Fruit fly (Drosophila melanogaster) whole organism, embryonic: Measurements from ENCODE around the gene CG31075.

ENCODE experiments used
- BtbVII ChIP-seq: fragments of 200-800 bp; sonication (Bioruptor generic); optimal IDR thresholded peaks from 3 replicates; lab custom pipeline; 2017; ENCODE audit warnings: missing biosample characterization, mild to moderate bottlenecking, missing genetic modification characterization
- CG10462 ChIP-seq: fragments of 200-800 bp; sonication (Bioruptor generic); optimal IDR thresholded peaks from 2 replicates; lab custom pipeline; 2016; ENCODE audit warnings: missing biosample characterization, missing genetic modification characterization
- CG12104 ChIP-seq: fragments of 200-800 bp; sonication (Bioruptor generic); optimal IDR thresholded peaks from 3 replicates; lab custom pipeline; 2016; ENCODE audit warnings: missing biosample characterization, missing genetic modification characterization
- CG12236 ChIP-seq: fragments of 200-800 bp; sonication (Bioruptor generic); optimal IDR thresholded peaks from 2 replicates; lab custom pipeline; 2016; ENCODE audit warnings: missing biosample characterization, missing genetic modification characterization
- CG12659 ChIP-seq: fragments of 200-800 bp; sonication (Bioruptor generic); optimal IDR thresholded peaks from 3 replicates; lab custom pipeline; 2017; ENCODE audit warnings: mild to moderate bottlenecking, missing biosample characterization, missing genetic modification reagents, missing genetic modification characterization
- CG12942 ChIP-seq: fragments of 200-800 bp; sonication (Bioruptor generic); optimal IDR thresholded peaks from 3 replicates; lab custom pipeline; 2016; ENCODE audit warnings: missing biosample characterization, missing genetic modification characterization
- CG13123 ChIP-seq: fragments of 200-800 bp; sonication (Bioruptor generic); optimal IDR thresholded peaks from 2 replicates; lab custom pipeline; 2016; ENCODE audit warnings: missing biosample characterization, missing genetic modification characterization
- CG13424 ChIP-seq: fragments of 200-800 bp; sonication (Bioruptor generic); optimal IDR thresholded peaks from 2 replicates; lab custom pipeline; 2019; ENCODE audit warnings: missing biosample characterization, mild to moderate bottlenecking, missing genetic modification characterization, moderate library complexity
- CG14710 ChIP-seq: fragments of 200-800 bp; sonication (Bioruptor generic); optimal IDR thresholded peaks from 3 replicates; lab custom pipeline; 2019; ENCODE audit warnings: missing biosample characterization, mild to moderate bottlenecking, missing genetic modification characterization, moderate library complexity
- CG1529 ChIP-seq: fragments of 200-800 bp; sonication (Bioruptor generic); optimal IDR thresholded peaks from 3 replicates; lab custom pipeline; 2018; ENCODE audit warnings: missing biosample characterization, missing genetic modification characterization
- CG2116 ChIP-seq: fragments of 200-800 bp; sonication (Bioruptor generic); optimal IDR thresholded peaks from 3 replicates; lab custom pipeline; 2018; ENCODE audit warnings: missing biosample characterization, mild to moderate bottlenecking, missing genetic modification characterization
- CG3163 ChIP-seq: fragments of 200-800 bp; sonication (Bioruptor generic); optimal IDR thresholded peaks from 3 replicates; lab custom pipeline; 2016; ENCODE audit warnings: missing biosample characterization, missing genetic modification characterization
- CG33557 ChIP-seq: fragments of 200-800 bp; sonication (Bioruptor generic); optimal IDR thresholded peaks from 2 replicates; lab custom pipeline; 2019; ENCODE audit warnings: missing biosample characterization, mild to moderate bottlenecking, missing genetic modification characterization, moderate library complexity
- CG34376 ChIP-seq: fragments of 200-800 bp; sonication (Bioruptor generic); optimal IDR thresholded peaks from 2 replicates; lab custom pipeline; 2018; ENCODE audit warnings: missing biosample characterization, mild to moderate bottlenecking, missing genetic modification characterization
- CG3995 ChIP-seq: fragments of 200-800 bp; sonication (Bioruptor generic); optimal IDR thresholded peaks from 3 replicates; lab custom pipeline; 2016; ENCODE audit warnings: missing biosample characterization, missing genetic modification characterization
- CG4820 ChIP-seq: fragments of 200-800 bp; sonication (Bioruptor generic); optimal IDR thresholded peaks from 3 replicates; lab custom pipeline; 2016; ENCODE audit warnings: missing biosample characterization, missing genetic modification characterization
- CG6854 ChIP-seq: fragments of 200-800 bp; sonication (Bioruptor generic); optimal IDR thresholded peaks from 3 replicates; lab custom pipeline; 2017; ENCODE audit warnings: missing biosample characterization, mild to moderate bottlenecking, missing genetic modification characterization
- CG7271 ChIP-seq: fragments of 200-800 bp; sonication (Bioruptor generic); optimal IDR thresholded peaks from 2 replicates; lab custom pipeline; 2018; ENCODE audit warnings: missing biosample characterization, mild to moderate bottlenecking, missing genetic modification characterization, moderate library complexity
- CG7357 ChIP-seq: fragments of 200-800 bp; sonication (Bioruptor generic); IDR thresholded peaks from 3 replicates; pipeline ENCODE4 v1.3.6; 2022; ENCODE audit warnings: missing biosample characterization, missing genetic modification characterization
- E2f2 ChIP-seq: fragments of 200-800 bp; sonication (Bioruptor generic); IDR thresholded peaks from 2 replicates; pipeline ENCODE4 v1.3.6; 2022; ENCODE audit warnings: missing biosample characterization, missing genetic modification characterization
- Jarid2 ChIP-seq: fragments of 200-800 bp; sonication (Bioruptor generic); optimal IDR thresholded peaks from 3 replicates; lab custom pipeline; 2017; ENCODE audit warnings: mild to moderate bottlenecking, missing biosample characterization, missing genetic modification reagents, missing genetic modification characterization
- Lim3 ChIP-seq: fragments of 200-800 bp; sonication (Bioruptor generic); IDR thresholded peaks from 2 replicates; pipeline ENCODE4 v1.3.6; 2022; ENCODE audit warnings: missing biosample characterization, missing genetic modification characterization
- MTF-1 ChIP-seq: fragments of 200-800 bp; sonication (Bioruptor generic); optimal IDR thresholded peaks from 2 replicates; lab custom pipeline; 2018; ENCODE audit warnings: missing biosample characterization, mild to moderate bottlenecking, missing genetic modification characterization, borderline replicate concordance
- Mad ChIP-seq: fragments of 200-800 bp; sonication (Bioruptor generic); optimal IDR thresholded peaks from 2 replicates; lab custom pipeline; 2016; ENCODE audit warnings: missing biosample characterization, missing genetic modification characterization
- Max ChIP-seq: fragments of 200-800 bp; sonication (Bioruptor generic); optimal IDR thresholded peaks from 2 replicates; lab custom pipeline; 2016; ENCODE audit warnings: missing biosample characterization, mild to moderate bottlenecking, missing genetic modification characterization
- NK7.1 ChIP-seq: fragments of 200-800 bp; sonication (Bioruptor generic); optimal IDR thresholded peaks from 3 replicates; lab custom pipeline; 2016; ENCODE audit warnings: missing biosample characterization, missing genetic modification characterization
- Sox102F ChIP-seq: fragments of 200-800 bp; sonication (Bioruptor generic); optimal IDR thresholded peaks from 2 replicates; lab custom pipeline; 2018; ENCODE audit warnings: missing biosample characterization, mild to moderate bottlenecking, missing genetic modification characterization, moderate library complexity
- TFAM ChIP-seq: fragments of 200-800 bp; sonication (Bioruptor generic); optimal IDR thresholded peaks from 2 replicates; lab custom pipeline; 2017; ENCODE audit warnings: missing biosample characterization, missing genetic modification characterization, inconsistent platforms
- ab ChIP-seq: fragments of 200-800 bp; sonication (Bioruptor generic); optimal IDR thresholded peaks from 2 replicates; lab custom pipeline; 2016; ENCODE audit warnings: missing biosample characterization, missing genetic modification characterization
- al ChIP-seq: fragments of 200-800 bp; sonication (Bioruptor generic); IDR thresholded peaks from 2 replicates; pipeline ENCODE4 v1.3.6; 2022; ENCODE audit warnings: missing biosample characterization, missing genetic modification characterization
- bbx ChIP-seq: fragments of 200-800 bp; sonication (Bioruptor generic); IDR thresholded peaks from 2 replicates; pipeline ENCODE4 v1.3.6; 2022; ENCODE audit warnings: missing biosample characterization, missing genetic modification characterization; ENCODE audit not compliant: partially characterized antibody
- dan ChIP-seq: fragments of 200-800 bp; sonication (Bioruptor generic); IDR thresholded peaks from 2 replicates; pipeline ENCODE4 v1.3.6; 2022; ENCODE audit warnings: missing biosample characterization, missing genetic modification characterization
- dmrt11E ChIP-seq: fragments of 200-800 bp; sonication (Bioruptor generic); optimal IDR thresholded peaks from 3 replicates; lab custom pipeline; 2018; ENCODE audit warnings: missing biosample characterization, mild to moderate bottlenecking, missing genetic modification characterization, moderate library complexity
- grn ChIP-seq: fragments of 200-800 bp; sonication (Bioruptor generic); optimal IDR thresholded peaks from 3 replicates; lab custom pipeline; 2017; ENCODE audit warnings: missing biosample characterization, missing genetic modification characterization
- hkb ChIP-seq, 2 experiments: fragments of 200-800 bp in 1 of 2; fragments of >200 bp in 1 of 2; sonication (Bioruptor generic) in 1 of 2; IDR thresholded peaks in 1 of 2; optimal IDR thresholded peaks in 1 of 2; 2 replicates each; pipeline versions ENCODE4 v1.3.6 to Lab custom; 2017 to 2022; ENCODE audit warnings: missing biosample characterization in 1 of 2, missing genetic modification characterization in 1 of 2
- maf-S ChIP-seq: fragments of 200-800 bp; sonication (Bioruptor generic); optimal IDR thresholded peaks from 2 replicates; lab custom pipeline; 2016; ENCODE audit warnings: missing biosample characterization, missing genetic modification characterization
- mam ChIP-seq: fragments of 200-800 bp; sonication (Bioruptor generic); optimal IDR thresholded peaks from 3 replicates; lab custom pipeline; 2016; ENCODE audit warnings: missing biosample characterization, missing genetic modification characterization
- nerfin-2 ChIP-seq: fragments of 200-800 bp; sonication (Bioruptor generic); IDR thresholded peaks from 2 replicates; pipeline ENCODE4 v1.3.6; 2022; ENCODE audit warnings: missing biosample characterization, missing genetic modification characterization; ENCODE audit not compliant: partially characterized antibody
- oc ChIP-seq: fragments of 200-800 bp; sonication (Bioruptor generic); optimal IDR thresholded peaks from 2 replicates; lab custom pipeline; 2018; ENCODE audit warnings: missing biosample characterization, mild to moderate bottlenecking, missing genetic modification characterization, moderate library complexity
- pho ChIP-seq: fragments of 200-800 bp; sonication (Bioruptor generic); optimal IDR thresholded peaks from 2 replicates; lab custom pipeline; 2016; ENCODE audit warnings: missing biosample characterization, missing genetic modification characterization
- phol ChIP-seq: fragments of 200-800 bp; sonication (Bioruptor generic); optimal IDR thresholded peaks from 3 replicates; lab custom pipeline; 2018; ENCODE audit warnings: missing biosample characterization, mild to moderate bottlenecking, missing genetic modification characterization, moderate library complexity
- pita ChIP-seq: fragments of 200-800 bp; sonication (Bioruptor generic); optimal IDR thresholded peaks from 2 replicates; lab custom pipeline; 2017; ENCODE audit warnings: missing biosample characterization, mild to moderate bottlenecking, missing genetic modification characterization
- run ChIP-seq: fragments of 200-800 bp; sonication (Bioruptor generic); optimal IDR thresholded peaks from 3 replicates; lab custom pipeline; 2018; ENCODE audit warnings: missing biosample characterization, mild to moderate bottlenecking, missing genetic modification characterization
- sens ChIP-seq: fragments of 200-800 bp; sonication (Bioruptor generic); peaks from one replicate; lab custom pipeline; 2016; ENCODE audit warnings: missing biosample characterization, missing genetic modification characterization
- sens-2 ChIP-seq: fragments of 200-800 bp; sonication (Bioruptor generic); IDR thresholded peaks from 2 replicates; pipeline ENCODE4 v1.3.6; 2022; ENCODE audit warnings: missing biosample characterization, missing genetic modification characterization
- shn ChIP-seq: fragments of 200-800 bp; sonication (Bioruptor generic); optimal IDR thresholded peaks from 3 replicates; lab custom pipeline; 2016; ENCODE audit warnings: missing biosample characterization, missing genetic modification characterization
- sug ChIP-seq: fragments of 200-800 bp; optimal IDR thresholded peaks from 2 replicates; lab custom pipeline; 2019; ENCODE audit warnings: missing biosample characterization, mild to moderate bottlenecking, missing genetic modification characterization, moderate library complexity
- tgo ChIP-seq: fragments of 200-800 bp; sonication (Bioruptor generic); IDR thresholded peaks from 3 replicates; pipeline ENCODE4 v1.3.6; 2022; ENCODE audit warnings: missing biosample characterization, missing genetic modification characterization
- toy ChIP-seq: fragments of 200-800 bp; sonication (Bioruptor generic); IDR thresholded peaks from 2 replicates; pipeline ENCODE4 v1.3.6; 2022; ENCODE audit warnings: missing biosample characterization, missing genetic modification characterization
- zen2 ChIP-seq: fragments of 200-800 bp; sonication (Bioruptor generic); IDR thresholded peaks from 3 replicates; pipeline ENCODE4 v1.3.6; 2022; ENCODE audit warnings: missing biosample characterization, missing genetic modification characterization; ENCODE audit not compliant: partially characterized antibody
- zfh2 ChIP-seq: fragments of 200-800 bp; sonication (Bioruptor generic); optimal IDR thresholded peaks from 2 replicates; lab custom pipeline; 2016; ENCODE audit warnings: missing biosample characterization, missing genetic modification characterization

The CG31075 gene

dm6 chr3R:26963747-26964174, 24.6 kb downstream of the CG31075 start (continued):
- TF ChIP-seq CG12236 (GFP tag; lab: Kevin White, UChicago) (no peak), CG34376 (no peak), pho (GFP tag; lab: Kevin White, UChicago) (peak; percentile 18), sens (GFP tag; lab: Kevin White, UChicago) (peak; percentile 78), zfh2 (GFP tag; lab: Kevin White, UChicago) (no peak), dmrt11E (peak; percentile 35), maf-S (GFP tag; lab: Kevin White, UChicago) (no peak), hkb (optimal IDR thresholded peaks at IDR 0.05; lab: Kevin White, UChicago) (no peak), hkb (GFP tag; IDR thresholded peaks at IDR 0.05; lab: Robert Waterston, UW) (peak; percentile 56; the same call in 1 of the 2 replicates), dan (GFP tag; lab: Robert Waterston, UW) (no peak), Jarid2 (peak; percentile 16), pita (GFP tag; lab: Kevin White, UChicago) (no peak), CG2116 (GFP tag; lab: Kevin White, UChicago) (no peak), sug (tag; lab: Kevin White, UChicago) (peak; percentile 40), CG1529 (GFP tag; lab: Kevin White, UChicago) (peak; percentile 14), CG12942 (no peak), toy (GFP tag; lab: Robert Waterston, UW) (no peak), CG13424 (tag; lab: Kevin White, UChicago) (peak; percentile 39), shn (GFP tag; lab: Kevin White, UChicago) (no peak), run (tag; lab: Kevin White, UChicago) (peak; percentile 29), CG7271 (peak; percentile 62), MTF-1 (peak; percentile 75), oc (tag; lab: Kevin White, UChicago) (no peak), BtbVII (peak; percentile 78), CG4820 (GFP tag; lab: Kevin White, UChicago) (peak; percentile 79), CG13123 (GFP tag; lab: Kevin White, UChicago) (no peak), CG12659 (GFP tag; lab: Kevin White, UChicago) (peak; percentile 9), grn (no peak), CG3163 (GFP tag; lab: Kevin White, UChicago) (no peak), CG12104 (GFP tag; lab: Kevin White, UChicago) (peak; percentile 79), E2f2 (GFP tag; lab: Robert Waterston, UW) (no peak), nerfin-2 (GFP tag; lab: Robert Waterston, UW) (no peak), mam (GFP tag; lab: Kevin White, UChicago) (peak; percentile 68), sens-2 (GFP tag; lab: Robert Waterston, UW) (no peak), CG3995 (GFP tag; lab: Kevin White, UChicago) (no peak), Lim3 (no peak), TFAM (GFP tag; lab: Kevin White, UChicago) (peak; percentile 24), bbx (GFP tag; lab: Robert Waterston, UW) (no peak), al (GFP tag; lab: Robert Waterston, UW) (no peak), CG6854 (GFP tag; lab: Kevin White, UChicago) (peak; percentile 53), CG14710 (tag; lab: Kevin White, UChicago) (peak; percentile 77), NK7.1 (GFP tag; lab: Kevin White, UChicago) (peak; percentile 33), CG7357 (GFP tag; lab: Robert Waterston, UW) (peak; percentile 58; the same call in 1 of the 3 replicates), Sox102F (GFP tag; lab: Kevin White, UChicago) (peak; percentile 51), ab (no peak), zen2 (GFP tag; lab: Robert Waterston, UW) (no peak), phol (tag; lab: Kevin White, UChicago) (peak; percentile 81), CG10462 (GFP tag; lab: Kevin White, UChicago) (no peak), CG33557 (GFP tag; lab: Kevin White, UChicago) (no peak), tgo (GFP tag; lab: Robert Waterston, UW) (peak; percentile 50; the same call in 1 of the 3 replicates), Max (GFP tag; lab: Kevin White, UChicago) (peak; percentile 74), Mad (no peak)
